Worm (Caenorhabditis elegans) whole organism, L4 larva: ENCODE data around the gene ZK809.1.
A peak's percentile ranks its signal among the peaks of the same experiment; 100 is the strongest.

ENCODE experiments used
- D1046.2 ChIP-seq: fragments of 200-800 bp; sonication (Bioruptor generic); IDR thresholded peaks from 2 replicates; pipeline ENCODE4 v1.3.6; 2022; ENCODE audit warnings: missing genetic modification characterization, missing compliant biosample characterization
- F10B5.3 ChIP-seq: sonication (generic microtip); optimal IDR thresholded peaks from 2 replicates; lab custom pipeline; 2016; ENCODE audit warnings: mild to moderate bottlenecking, missing genetic modification characterization, missing compliant biosample characterization
- F26F4.8 ChIP-seq: fragments of 200-800 bp; sonication (Bioruptor generic); conservative IDR thresholded peaks from 2 replicates; pipeline ENCODE4 v1.3.6; 2022; ENCODE audit warnings: missing genetic modification characterization, missing compliant biosample characterization
- F37D6.2 ChIP-seq: sonication (generic microtip); optimal IDR thresholded peaks from 2 replicates; lab custom pipeline; 2016; ENCODE audit warnings: mild to moderate bottlenecking, missing genetic modification characterization, missing compliant biosample characterization
- F44E2.7 ChIP-seq: fragments of 200-800 bp; sonication (Bioruptor generic); IDR thresholded peaks from 2 replicates; pipeline ENCODE4 v2.1.2; 2022; ENCODE audit warnings: missing genetic modification characterization, missing compliant biosample characterization
- F49E8.2 ChIP-seq: sonication (generic microtip); optimal IDR thresholded peaks from 2 replicates; lab custom pipeline; 2016; ENCODE audit warnings: missing compliant biosample characterization, mild to moderate bottlenecking, missing genetic modification characterization, borderline replicate concordance
- T20F7.1 ChIP-seq: fragments of 200-800 bp; sonication (Bioruptor generic); optimal IDR thresholded peaks from 2 replicates; lab custom pipeline; 2018; ENCODE audit warnings: mild to moderate bottlenecking, missing genetic modification characterization, missing compliant biosample characterization
- Y5F2A.4 ChIP-seq: fragments of 200-800 bp; sonication (Bioruptor generic); optimal IDR thresholded peaks from 2 replicates; lab custom pipeline; 2018; ENCODE audit warnings: mild to moderate bottlenecking, missing genetic modification characterization, missing compliant biosample characterization
- Y75B8A.6 ChIP-seq: fragments of 200-800 bp; sonication (Bioruptor generic); IDR thresholded peaks from 2 replicates; pipeline ENCODE4 v1.3.6; 2022; ENCODE audit warnings: missing genetic modification reagents, missing genetic modification characterization, missing compliant biosample characterization
- ZK337.2 ChIP-seq: fragments of 200-800 bp; sonication (Bioruptor generic); IDR thresholded peaks from 2 replicates; pipeline ENCODE4 v1.3.6; 2022; ENCODE audit warnings: missing genetic modification reagents, missing genetic modification characterization, missing compliant biosample characterization
- ZK546.5 ChIP-seq, 2 experiments: sonication (generic microtip); optimal IDR thresholded peaks; 2 replicates each; lab custom pipeline; 2017; ENCODE audit warnings: missing biosample characterization in 2 of 2, missing genetic modification characterization in 2 of 2
- arid-1 ChIP-seq: fragments of 200-800 bp; sonication (Bioruptor generic); conservative IDR thresholded peaks from 2 replicates; pipeline ENCODE4 v1.3.6; 2022; ENCODE audit warnings: missing genetic modification reagents, missing genetic modification characterization, missing compliant biosample characterization
- attf-4 ChIP-seq: sonication (generic microtip); optimal IDR thresholded peaks from 3 replicates; lab custom pipeline; 2017; ENCODE audit warnings: missing biosample characterization, missing genetic modification characterization
- ceh-20 ChIP-seq: fragments of 200-800 bp; sonication (Bioruptor generic); IDR thresholded peaks from 2 replicates; pipeline ENCODE4 v1.3.6; 2022; ENCODE audit warnings: missing genetic modification reagents, missing genetic modification characterization, missing compliant biosample characterization
- ceh-44 ChIP-seq: fragments of 200-800 bp; sonication (Bioruptor generic); IDR thresholded peaks from 2 replicates; pipeline ENCODE4 v1.3.6; 2022; ENCODE audit warnings: missing genetic modification reagents, missing genetic modification characterization, missing compliant biosample characterization
- ceh-62 ChIP-seq: sonication (generic microtip); optimal IDR thresholded peaks from 2 replicates; lab custom pipeline; 2017; ENCODE audit warnings: missing biosample characterization, missing genetic modification characterization
- ceh-82 ChIP-seq: sonication (generic microtip); optimal IDR thresholded peaks from 2 replicates; lab custom pipeline; 2017; ENCODE audit warnings: missing biosample characterization, missing genetic modification characterization
- ctbp-1 ChIP-seq: fragments of 200-800 bp; sonication (Bioruptor generic); IDR thresholded peaks from 2 replicates; pipeline ENCODE4 v1.3.6; 2022; ENCODE audit warnings: missing genetic modification reagents, missing genetic modification characterization, missing compliant biosample characterization
- daf-19 ChIP-seq: fragments of 200-800 bp; sonication (Bioruptor generic); conservative IDR thresholded peaks from 2 replicates; pipeline ENCODE4 v1.3.6; 2022; ENCODE audit warnings: missing genetic modification characterization, missing compliant biosample characterization
- dmd-8 ChIP-seq: fragments of 200-800 bp; sonication (Bioruptor generic); IDR thresholded peaks from 2 replicates; pipeline ENCODE4 v1.3.6; 2022; ENCODE audit warnings: missing genetic modification characterization, missing compliant biosample characterization
- dmd-9 ChIP-seq: fragments of 200-800 bp; sonication (Bioruptor generic); IDR thresholded peaks from 2 replicates; pipeline ENCODE4 v1.3.6; 2022; ENCODE audit warnings: missing genetic modification reagents, missing genetic modification characterization, missing compliant biosample characterization
- duxl-1 ChIP-seq: sonication (generic microtip); optimal IDR thresholded peaks from 2 replicates; lab custom pipeline; 2016; ENCODE audit warnings: mild to moderate bottlenecking, missing genetic modification characterization, moderate library complexity, missing compliant biosample characterization; ENCODE audit not compliant: poor library complexity
- fos-1 ChIP-seq: fragments of 150-350 bp; optimal IDR thresholded peaks from 2 replicates; lab custom pipeline; 2014; ENCODE audit warnings: missing biosample characterization, missing genetic modification characterization
- gei-8 ChIP-seq: fragments of 200-800 bp; sonication (Bioruptor generic); optimal IDR thresholded peaks from 2 replicates; lab custom pipeline; 2018; ENCODE audit warnings: mild to moderate bottlenecking, missing genetic modification characterization, missing compliant biosample characterization
- hmg-1.1 ChIP-seq: fragments of 200-800 bp; sonication (Bioruptor generic); IDR thresholded peaks from 2 replicates; pipeline ENCODE4 v1.3.6; 2022; ENCODE audit warnings: missing genetic modification reagents, missing genetic modification characterization, missing compliant biosample characterization
- jun-1 ChIP-seq: fragments of 150-350 bp; optimal IDR thresholded peaks from 2 replicates; lab custom pipeline; 2014; ENCODE audit warnings: missing biosample characterization, missing genetic modification reagents, missing genetic modification characterization
- lim-7 ChIP-seq: fragments of 200-800 bp; sonication (Bioruptor generic); IDR thresholded peaks from 2 replicates; pipeline ENCODE4 v1.3.6; 2022; ENCODE audit warnings: missing genetic modification characterization, missing compliant biosample characterization
- lin-38 ChIP-seq: fragments of 200-800 bp; sonication (Bioruptor generic); IDR thresholded peaks from 2 replicates; pipeline ENCODE4 v1.3.6; 2022; ENCODE audit warnings: missing genetic modification reagents, missing genetic modification characterization, missing compliant biosample characterization
- lin-39 ChIP-seq: fragments of 150-350 bp; optimal IDR thresholded peaks from 2 replicates; lab custom pipeline; 2014; ENCODE audit warnings: missing biosample characterization, missing genetic modification reagents, missing genetic modification characterization
- lir-3 ChIP-seq: sonication (generic microtip); optimal IDR thresholded peaks from 2 replicates; lab custom pipeline; 2016; ENCODE audit warnings: mild to moderate bottlenecking, missing genetic modification characterization, missing compliant biosample characterization
- madf-9 ChIP-seq: fragments of 200-800 bp; sonication (Bioruptor generic); conservative IDR thresholded peaks from 2 replicates; pipeline ENCODE4 v1.3.6; 2022; ENCODE audit warnings: missing genetic modification reagents, missing genetic modification characterization, missing compliant biosample characterization
- mep-1 ChIP-seq: fragments of 150-350 bp; sonication (generic microtip); optimal IDR thresholded peaks from 3 replicates; lab custom pipeline; 2014; ENCODE audit warnings: missing biosample characterization, missing genetic modification characterization
- mxl-3 ChIP-seq: fragments of 200-800 bp; sonication (Bioruptor generic); optimal IDR thresholded peaks from 2 replicates; lab custom pipeline; 2018; ENCODE audit warnings: mild to moderate bottlenecking, missing genetic modification characterization, missing compliant biosample characterization
- nhr-11 ChIP-seq: fragments of 150-350 bp; optimal IDR thresholded peaks from 2 replicates; lab custom pipeline; 2014; ENCODE audit warnings: missing biosample characterization, missing genetic modification characterization
- nhr-111 ChIP-seq: fragments of 200-800 bp; sonication (Bioruptor generic); optimal IDR thresholded peaks from 2 replicates; lab custom pipeline; 2018; ENCODE audit warnings: mild to moderate bottlenecking, missing genetic modification characterization, missing compliant biosample characterization
- nhr-237 ChIP-seq: sonication (generic microtip); optimal IDR thresholded peaks from 2 replicates; lab custom pipeline; 2017; ENCODE audit warnings: missing biosample characterization, missing genetic modification characterization
- nhr-41 ChIP-seq: fragments of 200-800 bp; sonication (Bioruptor generic); IDR thresholded peaks from 2 replicates; pipeline ENCODE4 v1.3.6; 2022; ENCODE audit warnings: missing genetic modification reagents, missing genetic modification characterization, missing compliant biosample characterization
- nhr-42 ChIP-seq: fragments of 200-800 bp; sonication (Bioruptor generic); IDR thresholded peaks from 2 replicates; pipeline ENCODE4 v1.3.6; 2022; ENCODE audit warnings: missing genetic modification characterization, missing compliant biosample characterization
- nhr-6 ChIP-seq: fragments of 150-350 bp; optimal IDR thresholded peaks from 2 replicates; lab custom pipeline; 2014; ENCODE audit warnings: missing biosample characterization, missing genetic modification characterization
- nhr-76 ChIP-seq: fragments of 150-350 bp; optimal IDR thresholded peaks from 2 replicates; lab custom pipeline; 2014; ENCODE audit warnings: missing biosample characterization, missing genetic modification characterization
- pha-4 ChIP-seq, 2 experiments: fragments of 150-350 bp in 1 of 2; fragments of 200-800 bp in 1 of 2; sonication (Bioruptor generic) in 1 of 2; IDR thresholded peaks in 1 of 2; optimal IDR thresholded peaks in 1 of 2; 2 replicates each; pipeline versions ENCODE4 v1.3.6 to Lab custom; 2014 to 2022; ENCODE audit warnings: missing genetic modification characterization in 2 of 2, missing genetic modification reagents in 2 of 2, missing biosample characterization in 1 of 2, missing compliant biosample characterization in 1 of 2
- pqm-1 ChIP-seq: sonication (generic microtip); optimal IDR thresholded peaks from 2 replicates; lab custom pipeline; 2017; ENCODE audit warnings: missing biosample characterization, missing genetic modification characterization
- rbr-2 ChIP-seq: sonication (generic microtip); optimal IDR thresholded peaks from 2 replicates; lab custom pipeline; 2016; ENCODE audit warnings: missing genotype, missing genetic modification characterization, missing compliant biosample characterization
- saeg-2 ChIP-seq: fragments of 200-800 bp; sonication (Bioruptor generic); IDR thresholded peaks from 2 replicates; pipeline ENCODE4 v1.3.6; 2022; ENCODE audit warnings: missing genetic modification reagents, missing genetic modification characterization, missing compliant biosample characterization
- sdz-12 ChIP-seq: fragments of 200-800 bp; sonication (Bioruptor generic); optimal IDR thresholded peaks from 2 replicates; lab custom pipeline; 2018; ENCODE audit warnings: mild to moderate bottlenecking, missing genetic modification characterization, missing compliant biosample characterization
- skn-1 ChIP-seq: fragments of 150-350 bp; optimal IDR thresholded peaks from 2 replicates; lab custom pipeline; 2014; ENCODE audit warnings: missing biosample characterization, missing genetic modification characterization
- snpc-1.2 ChIP-seq: fragments of 200-800 bp; sonication (Bioruptor generic); IDR thresholded peaks from 2 replicates; pipeline ENCODE4 v1.3.6; 2022; ENCODE audit warnings: missing genetic modification reagents, missing genetic modification characterization, missing compliant biosample characterization
- snpc-4 ChIP-seq: fragments of 150-350 bp; optimal IDR thresholded peaks from 2 replicates; lab custom pipeline; 2014; ENCODE audit warnings: missing biosample characterization, missing genetic modification characterization
- spr-1 ChIP-seq: sonication (generic microtip); optimal IDR thresholded peaks from 2 replicates; lab custom pipeline; 2016; ENCODE audit warnings: mild to moderate bottlenecking, missing genetic modification characterization, missing compliant biosample characterization
- unc-130 ChIP-seq: sonication (generic microtip); optimal IDR thresholded peaks from 2 replicates; lab custom pipeline; 2016; ENCODE audit warnings: missing genetic modification reagents, missing genetic modification characterization, missing compliant biosample characterization
- unc-39 ChIP-seq: sonication (generic microtip); optimal IDR thresholded peaks from 2 replicates; lab custom pipeline; 2017; ENCODE audit warnings: missing biosample characterization, missing genetic modification characterization
- zag-1 ChIP-seq: fragments of 150-350 bp; optimal IDR thresholded peaks from 2 replicates; lab custom pipeline; 2014; ENCODE audit warnings: missing biosample characterization, missing genetic modification characterization
- zip-2 ChIP-seq: fragments of 150-350 bp; optimal IDR thresholded peaks from 2 replicates; lab custom pipeline; 2014; ENCODE audit warnings: missing biosample characterization, missing genetic modification characterization

ZK809.1 gene

DNA sequence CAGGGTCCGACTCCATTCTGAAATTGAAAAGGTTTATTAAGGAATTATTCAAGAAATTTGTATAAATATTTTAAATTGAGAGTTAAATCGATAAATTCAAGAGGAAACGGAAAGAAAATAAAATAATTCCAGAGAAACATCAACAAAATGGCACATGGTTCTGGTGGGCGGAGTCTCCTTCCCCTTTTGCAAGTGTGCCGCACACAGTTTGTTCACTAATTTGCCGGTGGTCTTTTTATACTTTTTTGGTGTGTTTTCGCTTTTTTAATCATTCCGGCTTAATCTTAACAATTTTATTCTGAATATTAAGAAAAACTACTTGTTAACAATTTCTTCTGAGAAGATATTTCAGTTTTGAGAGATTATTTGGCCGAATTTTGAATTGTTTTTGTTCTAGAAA, 37.0 kb upstream of the ZK809.1 start, which contains the start of the genes ragc-1 and Y24F12A.1:
ragc-1 (minus strand) TSS at position 25 of the 400 bp plus-strand sequence.
Y24F12A.1 (plus strand) TSS at position 346 of the 400 bp plus-strand sequence.
- no peak for TF ChIP-seq nhr-11 (tag; lab: Kevin White, UChicago)
- TF ChIP-seq spr-1 (tag; lab: Kevin White, UChicago) = no peak
- TF ChIP-seq ceh-20 (GFP tag; lab: Robert Waterston, UW) = no peak
- no peak for TF ChIP-seq gei-8 (GFP tag; lab: Kevin White, UChicago)
- TF ChIP-seq nhr-237 (tag; lab: Kevin White, UChicago) = no peak
- no peak for TF ChIP-seq hmg-1.1 (GFP tag; lab: Robert Waterston, UW)
- no peak for TF ChIP-seq dmd-9 (GFP tag; lab: Robert Waterston, UW)
- TF ChIP-seq daf-19 (GFP tag; lab: Robert Waterston, UW) = no peak
- no peak for TF ChIP-seq madf-9
- TF ChIP-seq ceh-44 (GFP tag; lab: Robert Waterston, UW) = no peak
- TF ChIP-seq F37D6.2 (tag; lab: Kevin White, UChicago) = no peak
- no peak for TF ChIP-seq F49E8.2 (tag; lab: Kevin White, UChicago)
- peak; percentile 31 for TF ChIP-seq nhr-6
- peak; percentile 51 for TF ChIP-seq lin-38
- no peak for TF ChIP-seq skn-1 (tag; lab: Kevin White, UChicago)
- no peak for TF ChIP-seq pqm-1
- TF ChIP-seq unc-39 (tag; lab: Kevin White, UChicago) = no peak
- TF ChIP-seq ZK546.5 (tag; optimal IDR thresholded peaks at IDR 0.05; lab: Kevin White, UChicago) = no peak
- no peak for TF ChIP-seq ctbp-1
- no peak for TF ChIP-seq lim-7 (GFP tag; lab: Robert Waterston, UW)
- TF ChIP-seq jun-1 (tag; lab: Kevin White, UChicago) = no peak
- no peak for TF ChIP-seq F10B5.3 (tag; lab: Kevin White, UChicago)
- TF ChIP-seq snpc-1.2 = no peak
- no peak for TF ChIP-seq duxl-1 (tag; lab: Kevin White, UChicago)
- TF ChIP-seq snpc-4 (tag; lab: Kevin White, UChicago) = no peak
- no peak for TF ChIP-seq nhr-41
- no peak for TF ChIP-seq lir-3
- TF ChIP-seq nhr-76 (tag; lab: Kevin White, UChicago) = no peak
- TF ChIP-seq ZK337.2 (GFP tag; lab: Robert Waterston, UW) = no peak
- no peak for TF ChIP-seq ceh-82 (tag; lab: Kevin White, UChicago)
- TF ChIP-seq rbr-2 (tag; lab: Kevin White, UChicago) = peak; percentile 15
- no peak for TF ChIP-seq ceh-62
- TF ChIP-seq Y5F2A.4 (GFP tag; lab: Kevin White, UChicago) = no peak
- TF ChIP-seq arid-1 (GFP tag; lab: Robert Waterston, UW) = no peak
- TF ChIP-seq Y75B8A.6 (GFP tag; lab: Robert Waterston, UW) = no peak
- no peak for TF ChIP-seq F44E2.7
- no peak for TF ChIP-seq zag-1 (tag; lab: Kevin White, UChicago)
- no peak for TF ChIP-seq nhr-42 (GFP tag; lab: Robert Waterston, UW)
- no peak for TF ChIP-seq fos-1
- no peak for TF ChIP-seq nhr-111 (GFP tag; lab: Kevin White, UChicago)
- TF ChIP-seq lin-39 (tag; lab: Kevin White, UChicago) = no peak
- peak; percentile 3 for TF ChIP-seq T20F7.1 (GFP tag; lab: Kevin White, UChicago)
- no peak for TF ChIP-seq D1046.2 (GFP tag; lab: Robert Waterston, UW)
- no peak for TF ChIP-seq dmd-8 (GFP tag; lab: Robert Waterston, UW)
- no peak for TF ChIP-seq sdz-12 (GFP tag; lab: Kevin White, UChicago)
- TF ChIP-seq pha-4 (GFP tag; IDR thresholded peaks at IDR 0.05; lab: Robert Waterston, UW) = no peak
- peak; percentile 51 for TF ChIP-seq pha-4 (tag; optimal IDR thresholded peaks at IDR 0.05; lab: Kevin White, UChicago)
- TF ChIP-seq saeg-2 (GFP tag; lab: Robert Waterston, UW) = no peak
- no peak for TF ChIP-seq F26F4.8 (GFP tag; lab: Robert Waterston, UW)
- peak; percentile 59 for TF ChIP-seq unc-130 (GFP tag; lab: Kevin White, UChicago)
- peak; percentile 76 for TF ChIP-seq mep-1 (tag; lab: Kevin White, UChicago)
- no peak for TF ChIP-seq attf-4 (tag; lab: Kevin White, UChicago)
- peak; percentile 78 for TF ChIP-seq mxl-3 (GFP tag; lab: Kevin White, UChicago)
- TF ChIP-seq zip-2 (tag; lab: Kevin White, UChicago) = no peak
